Worm (Caenorhabditis elegans): ENCODE measurements around the gene F28H6.7.

DNA sequence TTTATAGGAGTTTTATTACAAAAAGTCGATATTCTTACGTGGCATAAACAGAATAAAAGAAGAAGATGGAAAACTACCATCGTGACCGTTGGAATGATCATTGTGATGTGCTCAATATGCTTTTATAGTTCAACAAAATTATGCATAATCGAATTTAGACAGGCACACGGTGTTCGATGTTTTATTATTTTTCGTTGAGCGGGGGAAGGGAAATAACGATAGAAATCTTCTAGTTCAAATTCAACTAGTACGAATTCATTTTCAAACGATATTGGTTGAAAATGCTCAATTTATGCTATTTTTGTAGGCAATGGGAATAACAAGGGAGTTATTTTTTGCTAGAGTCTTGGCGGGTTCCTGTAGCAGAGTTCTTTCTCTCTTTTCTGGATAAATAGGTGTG, 37.3 kb upstream of the F28H6.7 start, which contains the start of gene C33G3.5:
- TF ChIP-seq ztf-11 (tag; optimal IDR thresholded peaks at IDR 0.05) (no peak), nhr-76 (tag; optimal IDR thresholded peaks at IDR 0.05) (no peak), nhr-237 (tag; optimal IDR thresholded peaks at IDR 0.05) (no peak), skn-1 (tag; optimal IDR thresholded peaks at IDR 0.05) (no peak), hif-1 (tag; optimal IDR thresholded peaks at IDR 0.05) (no peak), nhr-6 (tag; optimal IDR thresholded peaks at IDR 0.05) (no peak), ama-1 (optimal IDR thresholded peaks at IDR 0.05) (no peak), lin-39 (tag; optimal IDR thresholded peaks at IDR 0.05) (no peak), lsy-2 (tag; optimal IDR thresholded peaks at IDR 0.05) (no peak), dmd-9 (GFP tag; IDR thresholded peaks at IDR 0.05) (no peak), unc-62 (GFP tag; optimal IDR thresholded peaks at IDR 0.05 in 1 of 2) (no peak), unc-62 (tag; optimal IDR thresholded peaks at IDR 0.05) (no peak), ceh-62 (tag; optimal IDR thresholded peaks at IDR 0.05) (no peak), mdl-1 (tag; optimal IDR thresholded peaks at IDR 0.05) (no peak), lin-15B (tag; optimal IDR thresholded peaks at IDR 0.05) (no peak)
